Fruit fly (Drosophila melanogaster) whole organism, embryonic: ENCODE data around the gene CG6330.
A peak's percentile ranks its signal among the peaks of the same experiment; 100 is the strongest.

Experiments used
- Abd-B ChIP-seq: fragments of 200-800 bp; sonication (Bioruptor generic); optimal IDR thresholded peaks from 2 replicates; lab custom pipeline; 2018; ENCODE audit warnings: missing biosample characterization, mild to moderate bottlenecking, missing genetic modification characterization, moderate library complexity
- Ada2b ChIP-seq: fragments of 200-800 bp; sonication (Bioruptor generic); IDR thresholded peaks from 2 replicates; pipeline ENCODE4 v1.3.6; 2022; ENCODE audit warnings: missing biosample characterization, missing genetic modification characterization
- Asciz ChIP-seq: fragments of 200-800 bp; sonication (Bioruptor generic); optimal IDR thresholded peaks from 2 replicates; lab custom pipeline; 2017; ENCODE audit warnings: missing biosample characterization, mild to moderate bottlenecking, missing genetic modification characterization, missing genetic modification reagents
- CG1024 ChIP-seq: fragments of 200-800 bp; sonication (Bioruptor generic); IDR thresholded peaks from 2 replicates; pipeline ENCODE4 v1.3.6; 2022; ENCODE audit warnings: missing biosample characterization, missing genetic modification characterization
- CG11723 ChIP-seq: fragments of 200-800 bp; sonication (Bioruptor generic); optimal IDR thresholded peaks from 2 replicates; lab custom pipeline; 2017; ENCODE audit warnings: missing biosample characterization, mild to moderate bottlenecking, missing genetic modification characterization
- CG12104 ChIP-seq: fragments of 200-800 bp; sonication (Bioruptor generic); optimal IDR thresholded peaks from 3 replicates; lab custom pipeline; 2016; ENCODE audit warnings: missing biosample characterization, missing genetic modification characterization
- CG12391 ChIP-seq: fragments of 200-800 bp; sonication (Bioruptor generic); optimal IDR thresholded peaks from 3 replicates; lab custom pipeline; 2018; ENCODE audit warnings: missing biosample characterization, mild to moderate bottlenecking, missing genetic modification characterization, moderate library complexity
- CG14050 ChIP-seq: fragments of 200-800 bp; sonication (Bioruptor generic); IDR thresholded peaks from 3 replicates; pipeline ENCODE4 v1.3.6; 2022; ENCODE audit warnings: missing biosample characterization, missing genetic modification characterization
- CG14441 ChIP-seq: fragments of 200-800 bp; sonication (Bioruptor generic); IDR thresholded peaks from 2 replicates; pipeline ENCODE4 v1.3.6; 2022; ENCODE audit warnings: missing biosample characterization, missing genetic modification characterization
- CG15696 ChIP-seq: fragments of 200-800 bp; sonication (Bioruptor generic); optimal IDR thresholded peaks from 2 replicates; lab custom pipeline; 2019; ENCODE audit warnings: missing biosample characterization, mild to moderate bottlenecking, missing genetic modification characterization, moderate library complexity
- CG16813 ChIP-seq: fragments of 200-800 bp; sonication (Bioruptor generic); IDR thresholded peaks from 3 replicates; pipeline ENCODE4 v1.3.6; 2022; ENCODE audit warnings: missing biosample characterization, missing genetic modification characterization; ENCODE audit not compliant: partially characterized antibody
- CG17328 ChIP-seq: fragments of 200-800 bp; sonication (Bioruptor generic); IDR thresholded peaks from 2 replicates; pipeline ENCODE4 v1.3.6; 2022; ENCODE audit warnings: missing biosample characterization, missing genetic modification characterization
- CG17829 ChIP-seq: fragments of 200-800 bp; optimal IDR thresholded peaks from 2 replicates; lab custom pipeline; 2019; ENCODE audit warnings: missing biosample characterization, mild to moderate bottlenecking, missing genetic modification characterization, moderate library complexity
- CG2202 ChIP-seq: fragments of 200-800 bp; sonication (Bioruptor generic); optimal IDR thresholded peaks from 2 replicates; lab custom pipeline; 2018; ENCODE audit warnings: missing biosample characterization, mild to moderate bottlenecking, missing genetic modification characterization
- CG2678 ChIP-seq: fragments of 200-800 bp; sonication (Bioruptor generic); optimal IDR thresholded peaks from 3 replicates; lab custom pipeline; 2019; ENCODE audit warnings: missing biosample characterization, mild to moderate bottlenecking, missing genetic modification characterization, moderate library complexity
- CG2712 ChIP-seq: fragments of 200-800 bp; optimal IDR thresholded peaks from 3 replicates; lab custom pipeline; 2019; ENCODE audit warnings: missing biosample characterization, mild to moderate bottlenecking, missing genetic modification characterization, moderate library complexity
- CG30020 ChIP-seq: fragments of 200-800 bp; optimal IDR thresholded peaks from 2 replicates; lab custom pipeline; 2019; ENCODE audit warnings: missing biosample characterization, mild to moderate bottlenecking, missing genetic modification characterization, moderate library complexity
- CG32767 ChIP-seq: fragments of 200-800 bp; sonication (Bioruptor generic); IDR thresholded peaks from 2 replicates; pipeline ENCODE4 v1.3.6; 2022; ENCODE audit warnings: missing biosample characterization, missing genetic modification characterization
- CG34422 ChIP-seq: fragments of 200-800 bp; sonication (Bioruptor generic); IDR thresholded peaks from 3 replicates; pipeline ENCODE4 v1.3.6; 2022; ENCODE audit warnings: missing biosample characterization, missing genetic modification characterization
- CG4282 ChIP-seq: fragments of 200-800 bp; sonication (Bioruptor generic); optimal IDR thresholded peaks from 2 replicates; lab custom pipeline; 2016; ENCODE audit warnings: missing biosample characterization, missing genetic modification characterization
- CG4820 ChIP-seq: fragments of 200-800 bp; sonication (Bioruptor generic); optimal IDR thresholded peaks from 3 replicates; lab custom pipeline; 2016; ENCODE audit warnings: missing biosample characterization, missing genetic modification characterization
- CG6175 ChIP-seq: fragments of 200-800 bp; sonication (Bioruptor generic); IDR thresholded peaks from 3 replicates; pipeline ENCODE4 v1.3.6; 2022; ENCODE audit warnings: missing biosample characterization, missing genetic modification characterization
- CG7786 ChIP-seq: fragments of 200-800 bp; sonication (Bioruptor generic); optimal IDR thresholded peaks from 2 replicates; lab custom pipeline; 2016; ENCODE audit warnings: missing biosample characterization, missing genetic modification characterization
- CG9437 ChIP-seq: fragments of 200-800 bp; sonication (Bioruptor generic); optimal IDR thresholded peaks from 2 replicates; lab custom pipeline; 2018; ENCODE audit warnings: missing biosample characterization, mild to moderate bottlenecking, missing genetic modification characterization
- CG9609 ChIP-seq: fragments of 200-800 bp; sonication (Bioruptor generic); optimal IDR thresholded peaks from 3 replicates; lab custom pipeline; 2016; ENCODE audit warnings: missing biosample characterization, missing genetic modification characterization
- E2f1 ChIP-seq: fragments of 200-800 bp; sonication (Bioruptor generic); IDR thresholded peaks from 2 replicates; pipeline ENCODE4 v1.3.6; 2022; ENCODE audit warnings: missing biosample characterization, missing genetic modification characterization
- E2f2 ChIP-seq: fragments of 200-800 bp; sonication (Bioruptor generic); IDR thresholded peaks from 2 replicates; pipeline ENCODE4 v1.3.6; 2022; ENCODE audit warnings: missing biosample characterization, missing genetic modification characterization
- Fer1 ChIP-seq: fragments of 200-800 bp; sonication (Bioruptor generic); optimal IDR thresholded peaks from 2 replicates; lab custom pipeline; 2017; ENCODE audit warnings: missing biosample characterization, mild to moderate bottlenecking, missing genetic modification characterization
- H15 ChIP-seq: fragments of 200-800 bp; sonication (Bioruptor generic); IDR thresholded peaks from 3 replicates; pipeline ENCODE4 v1.3.6; 2022; ENCODE audit warnings: missing biosample characterization, missing genetic modification characterization
- Hsf ChIP-seq: fragments of 200-800 bp; sonication (Bioruptor generic); optimal IDR thresholded peaks from 3 replicates; lab custom pipeline; 2016; ENCODE audit warnings: missing biosample characterization, missing genetic modification characterization
- PHDP ChIP-seq: fragments of 200-800 bp; sonication (Bioruptor generic); optimal IDR thresholded peaks from 3 replicates; lab custom pipeline; 2018; ENCODE audit warnings: missing biosample characterization, mild to moderate bottlenecking, missing genetic modification characterization, moderate library complexity
- Spps ChIP-seq: fragments of 200-800 bp; sonication (Bioruptor generic); optimal IDR thresholded peaks from 2 replicates; lab custom pipeline; 2018; ENCODE audit warnings: missing biosample characterization, mild to moderate bottlenecking, missing genetic modification characterization
- Vsx1 ChIP-seq: fragments of 200-800 bp; sonication (Bioruptor generic); optimal IDR thresholded peaks from 2 replicates; lab custom pipeline; 2017; ENCODE audit warnings: missing biosample characterization, mild to moderate bottlenecking, missing genetic modification characterization, missing genetic modification reagents
- YL-1 ChIP-seq: fragments of 200-800 bp; sonication (Bioruptor generic); optimal IDR thresholded peaks from 3 replicates; lab custom pipeline; 2017; ENCODE audit warnings: missing biosample characterization, mild to moderate bottlenecking, missing genetic modification characterization
- esg ChIP-seq: fragments of 200-800 bp; sonication (Bioruptor generic); conservative IDR thresholded peaks from 2 replicates; pipeline ENCODE4 v1.3.6; 2022; ENCODE audit warnings: missing biosample characterization, missing genetic modification characterization
- lab ChIP-seq: fragments of 200-800 bp; sonication (Bioruptor generic); optimal IDR thresholded peaks from 3 replicates; lab custom pipeline; 2017; ENCODE audit warnings: missing biosample characterization, missing genetic modification characterization, mild to moderate bottlenecking, moderate library complexity, missing genetic modification reagents
- lov ChIP-seq, 2 experiments: fragments of 200-800 bp in 1 of 2; fragments of >200 bp in 1 of 2; sonication (Bioruptor generic) in 1 of 2; IDR thresholded peaks in 1 of 2; optimal IDR thresholded peaks in 1 of 2; 2 replicates in 1 of 2; 3 replicates in 1 of 2; pipeline versions ENCODE4 v1.3.6 to Lab custom; 2017 to 2022; ENCODE audit warnings: missing biosample characterization in 1 of 2, missing genetic modification characterization in 1 of 2
- nom ChIP-seq: fragments of 200-800 bp; sonication (Bioruptor generic); optimal IDR thresholded peaks from 2 replicates; lab custom pipeline; 2017; ENCODE audit warnings: missing biosample characterization, missing genetic modification characterization, mild to moderate bottlenecking, moderate library complexity, missing genetic modification reagents
- phol ChIP-seq: fragments of 200-800 bp; sonication (Bioruptor generic); optimal IDR thresholded peaks from 3 replicates; lab custom pipeline; 2018; ENCODE audit warnings: missing biosample characterization, mild to moderate bottlenecking, missing genetic modification characterization, moderate library complexity
- psq ChIP-seq: fragments of 200-800 bp; sonication (Bioruptor generic); optimal IDR thresholded peaks from 2 replicates; lab custom pipeline; 2017; ENCODE audit warnings: missing biosample characterization, missing genetic modification characterization
- salm ChIP-seq: fragments of 200-800 bp; sonication (Bioruptor generic); optimal IDR thresholded peaks from 2 replicates; lab custom pipeline; 2018; ENCODE audit warnings: missing biosample characterization, mild to moderate bottlenecking, missing genetic modification characterization
- scrt ChIP-seq: fragments of 200-800 bp; sonication (Bioruptor generic); optimal IDR thresholded peaks from 2 replicates; lab custom pipeline; 2018; ENCODE audit warnings: missing biosample characterization, mild to moderate bottlenecking, missing genetic modification characterization, moderate library complexity
- sr ChIP-seq: fragments of 200-800 bp; sonication (Bioruptor generic); IDR thresholded peaks from 3 replicates; pipeline ENCODE4 v1.3.6; 2022; ENCODE audit warnings: missing biosample characterization, missing genetic modification characterization
- stc ChIP-seq: fragments of 200-800 bp; sonication (Bioruptor generic); IDR thresholded peaks from 2 replicates; pipeline ENCODE4 v1.3.6; 2022; ENCODE audit warnings: missing biosample characterization, missing genetic modification characterization
- stwl ChIP-seq: fragments of 200-800 bp; sonication (Bioruptor generic); optimal IDR thresholded peaks from 3 replicates; lab custom pipeline; 2018; ENCODE audit warnings: missing biosample characterization, mild to moderate bottlenecking, missing genetic modification characterization, moderate library complexity
- ttk ChIP-seq: fragments of 200-800 bp; sonication (Bioruptor generic); IDR thresholded peaks from 2 replicates; pipeline ENCODE4 v2.1.2; 2022; ENCODE audit warnings: missing biosample characterization, missing genetic modification characterization
- tup ChIP-seq: fragments of 200-800 bp; sonication (Bioruptor generic); optimal IDR thresholded peaks from 2 replicates; lab custom pipeline; 2016; ENCODE audit warnings: missing biosample characterization, mild to moderate bottlenecking, missing genetic modification characterization, moderate library complexity
- zfh1 ChIP-seq: fragments of 200-800 bp; sonication (Bioruptor generic); IDR thresholded peaks from 3 replicates; pipeline ENCODE4 v1.3.6; 2022; ENCODE audit warnings: missing biosample characterization, missing genetic modification characterization

Gene CG6330

dm6 chr3R:26967587-26968312, 9.5 kb upstream of the CG6330 start (continued):
- TF ChIP-seq CG12104 (peak; percentile 14), CG30020 (tag; lab: Kevin White, UChicago) (no peak), CG9437 (GFP tag; lab: Kevin White, UChicago) (peak; percentile 12), YL-1 (GFP tag; lab: Kevin White, UChicago) (no peak), Vsx1 (GFP tag; lab: Kevin White, UChicago) (no peak), E2f2 (peak; percentile 27; the same call in 1 of the 2 replicates), CG17328 (0 out of 2 replicates have a peak, but pooled peaks have one; percentile 21), tup (GFP tag; lab: Kevin White, UChicago) (no peak), Hsf (GFP tag; lab: Kevin White, UChicago) (no peak), salm (tag; lab: Kevin White, UChicago) (no peak), lab (GFP tag; lab: Kevin White, UChicago) (no peak), stwl (tag; lab: Kevin White, UChicago) (no peak), Ada2b (GFP tag; lab: Robert Waterston, UW) (peak; percentile 59; the same call in 1 of the 2 replicates), CG14050 (no peak), Fer1 (GFP tag; lab: Kevin White, UChicago) (peak; percentile 10), Abd-B (GFP tag; lab: Kevin White, UChicago) (no peak), PHDP (tag; lab: Kevin White, UChicago) (peak; percentile 13), H15 (GFP tag; lab: Robert Waterston, UW) (0 out of 3 replicates have a peak, but pooled peaks have one; percentile 12), stc (GFP tag; lab: Robert Waterston, UW) (no peak), CG2202 (no peak), CG6175 (GFP tag; lab: Robert Waterston, UW) (peak; percentile 58; the same call in 1 of the 3 replicates), Spps (tag; lab: Kevin White, UChicago) (no peak), phol (tag; lab: Kevin White, UChicago) (peak; percentile 36), CG16813 (GFP tag; lab: Robert Waterston, UW) (no peak), CG7786 (GFP tag; lab: Kevin White, UChicago) (peak; percentile 13), CG11723 (no peak), Asciz (GFP tag; lab: Kevin White, UChicago) (no peak), CG2678 (tag; lab: Kevin White, UChicago) (peak; percentile 57), scrt (GFP tag; lab: Kevin White, UChicago) (no peak), CG4282 (GFP tag; lab: Kevin White, UChicago) (peak; percentile 59), ttk (GFP tag; lab: Robert Waterston, UW) (0 out of 2 replicates have a peak, but pooled peaks have one; percentile 30), E2f1 (GFP tag; lab: Robert Waterston, UW) (0 out of 2 replicates have a peak, but pooled peaks have one; percentile 10), psq (GFP tag; lab: Kevin White, UChicago) (no peak), CG2712 (tag; lab: Kevin White, UChicago) (peak; percentile 16), nom (GFP tag; lab: Kevin White, UChicago) (no peak), CG1024 (GFP tag; lab: Robert Waterston, UW) (no peak), CG17829 (no peak), CG34422 (peak; percentile 46; the same call in 1 of the 3 replicates), CG4820 (GFP tag; lab: Kevin White, UChicago) (no peak), CG9609 (GFP tag; lab: Kevin White, UChicago) (no peak), CG15696 (tag; lab: Kevin White, UChicago) (no peak), CG12391 (tag; lab: Kevin White, UChicago) (no peak), zfh1 (GFP tag; lab: Robert Waterston, UW) (peak; percentile 51; the same call in 1 of the 3 replicates), lov (optimal IDR thresholded peaks at IDR 0.05; lab: Kevin White, UChicago) (no peak), lov (GFP tag; IDR thresholded peaks at IDR 0.05; lab: Robert Waterston, UW) (0 out of 3 replicates have a peak, but pooled peaks have one; percentile 12), CG14441 (GFP tag; lab: Robert Waterston, UW) (0 out of 2 replicates have a peak, but pooled peaks have one; percentile 35), sr (GFP tag; lab: Robert Waterston, UW) (peak; percentile 66), CG32767 (0 out of 2 replicates have a peak, but pooled peaks have one; percentile 32), esg (GFP tag; lab: Robert Waterston, UW) (peak; percentile 30; the same call in 1 of the 2 replicates)
